Worm (Caenorhabditis elegans): Measurements from ENCODE around the gene fbxa-12.
A peak's percentile ranks its signal among the peaks of the same experiment; 100 is the strongest.

Gene fbxa-12

ce11 chrIII:2171892-2172591 lies 47.5 kb upstream of the fbxa-12 start (continued):
- TF ChIP-seq daf-16 (GFP tag; optimal IDR thresholded peaks at IDR 0.05) (peak in 1 of 2 experiments; percentile 73), daf-16 (tag; optimal IDR thresholded peaks at IDR 0.05) (peak; percentile 74), Y5F2A.4 (GFP tag; optimal IDR thresholded peaks at IDR 0.05) (no peak), ceh-32 (tag; optimal IDR thresholded peaks at IDR 0.05; ENCODE audit: poor library complexity) (no peak), lsy-2 (tag; optimal IDR thresholded peaks at IDR 0.05) (peak; percentile 53 to 77), lim-7 (GFP tag; IDR thresholded peaks at IDR 0.05) (no peak), skn-1 (tag; optimal IDR thresholded peaks at IDR 0.05) (no peak), dve-1 (tag; optimal IDR thresholded peaks at IDR 0.05; ENCODE audit: insufficient read depth) (peak; percentile 94), lin-15B (tag; optimal IDR thresholded peaks at IDR 0.05) (no peak), rbr-2 (tag; optimal IDR thresholded peaks at IDR 0.05) (peak; percentile 70), snpc-1.2 (GFP tag; IDR thresholded peaks at IDR 0.05) (no peak), unc-39 (tag; optimal IDR thresholded peaks at IDR 0.05) (no peak), ceh-82 (tag; optimal IDR thresholded peaks at IDR 0.05) (no peak), madf-5 (GFP tag; IDR thresholded peaks at IDR 0.05) (no peak), T26A8.4 (GFP tag; IDR thresholded peaks at IDR 0.05) (no peak), Y48G9A.11 (GFP tag; IDR thresholded peaks at IDR 0.05) (no peak), dmd-9 (GFP tag; IDR thresholded peaks at IDR 0.05) (0 out of 2 replicates have a peak, but pooled peaks have one; percentile 5), ceh-20 (GFP tag; IDR thresholded peaks at IDR 0.05) (no peak), hmg-1.1 (GFP tag; IDR thresholded peaks at IDR 0.05) (peak; percentile 76), tag-97 (GFP tag; IDR thresholded peaks at IDR 0.05) (no peak), lin-1 (GFP tag; IDR thresholded peaks at IDR 0.05) (peak; percentile 50; the same call in 1 of the 2 replicates), jun-1 (tag; optimal IDR thresholded peaks at IDR 0.05) (peak; percentile 81), gei-8 (GFP tag; optimal IDR thresholded peaks at IDR 0.05) (no peak), dmd-8 (GFP tag; IDR thresholded peaks at IDR 0.05) (no peak), lin-29 (GFP tag; IDR thresholded peaks at IDR 0.05) (peak; percentile 37; the same call in 1 of the 2 replicates), pqm-1 (tag; optimal IDR thresholded peaks at IDR 0.05) (no peak), mxl-3 (GFP tag; optimal IDR thresholded peaks at IDR 0.05) (peak; percentile 98), ama-1 (optimal IDR thresholded peaks at IDR 0.05) (peak; percentile 97), nhr-77 (tag; optimal IDR thresholded peaks at IDR 0.05) (peak; percentile 55), lin-38 (GFP tag; IDR thresholded peaks at IDR 0.05) (peak; percentile 59), nhr-25 (tag; optimal IDR thresholded peaks at IDR 0.05; ENCODE audit: borderline replicate concordance, insufficient read depth) (peak; percentile 93), egl-27 (tag; optimal IDR thresholded peaks at IDR 0.05) (no peak), aha-1 (tag) (peak; percentile 98), ces-1 (GFP tag; optimal IDR thresholded peaks at IDR 0.05) (no peak), ctbp-1 (GFP tag; IDR thresholded peaks at IDR 0.05) (0 out of 2 replicates have a peak, but pooled peaks have one; percentile 49), hlh-30 (tag; optimal IDR thresholded peaks at IDR 0.05; ENCODE audit: insufficient read depth) (peak; percentile 83), cey-2 (tag; optimal IDR thresholded peaks at IDR 0.05; ENCODE audit: borderline replicate concordance, insufficient read depth) (no peak), Y105C5A.15 (GFP tag; IDR thresholded peaks at IDR 0.05) (no peak), saeg-2 (GFP tag; IDR thresholded peaks at IDR 0.05) (no peak), nhr-42 (GFP tag; IDR thresholded peaks at IDR 0.05) (peak; percentile 70), mep-1 (tag; optimal IDR thresholded peaks at IDR 0.05) (peak; percentile 89), ceh-28 (tag; optimal IDR thresholded peaks at IDR 0.05) (peak; percentile 2), zip-11 (GFP tag; IDR thresholded peaks at IDR 0.05) (no peak), hlh-11 (tag; optimal IDR thresholded peaks at IDR 0.05) (peak; percentile 97), nhr-10 (tag; optimal IDR thresholded peaks at IDR 0.05) (peak; percentile 35), egl-43 (GFP tag; IDR thresholded peaks at IDR 0.05) (peak; percentile 2; the same call in 1 of the 2 replicates), ZK546.5 (tag; optimal IDR thresholded peaks at IDR 0.05) (no peak), snpc-4 (tag; optimal IDR thresholded peaks at IDR 0.05) (no peak), nhr-41 (GFP tag; IDR thresholded peaks at IDR 0.05) (no peak), R02D3.7 (tag; optimal IDR thresholded peaks at IDR 0.05) (no peak), zag-1 (tag; optimal IDR thresholded peaks at IDR 0.05) (no peak)

Measured in whole organism, L4 larva.